Worm (Caenorhabditis elegans): ENCODE data around the gene lin-56.

lin-56 gene

DNA sequence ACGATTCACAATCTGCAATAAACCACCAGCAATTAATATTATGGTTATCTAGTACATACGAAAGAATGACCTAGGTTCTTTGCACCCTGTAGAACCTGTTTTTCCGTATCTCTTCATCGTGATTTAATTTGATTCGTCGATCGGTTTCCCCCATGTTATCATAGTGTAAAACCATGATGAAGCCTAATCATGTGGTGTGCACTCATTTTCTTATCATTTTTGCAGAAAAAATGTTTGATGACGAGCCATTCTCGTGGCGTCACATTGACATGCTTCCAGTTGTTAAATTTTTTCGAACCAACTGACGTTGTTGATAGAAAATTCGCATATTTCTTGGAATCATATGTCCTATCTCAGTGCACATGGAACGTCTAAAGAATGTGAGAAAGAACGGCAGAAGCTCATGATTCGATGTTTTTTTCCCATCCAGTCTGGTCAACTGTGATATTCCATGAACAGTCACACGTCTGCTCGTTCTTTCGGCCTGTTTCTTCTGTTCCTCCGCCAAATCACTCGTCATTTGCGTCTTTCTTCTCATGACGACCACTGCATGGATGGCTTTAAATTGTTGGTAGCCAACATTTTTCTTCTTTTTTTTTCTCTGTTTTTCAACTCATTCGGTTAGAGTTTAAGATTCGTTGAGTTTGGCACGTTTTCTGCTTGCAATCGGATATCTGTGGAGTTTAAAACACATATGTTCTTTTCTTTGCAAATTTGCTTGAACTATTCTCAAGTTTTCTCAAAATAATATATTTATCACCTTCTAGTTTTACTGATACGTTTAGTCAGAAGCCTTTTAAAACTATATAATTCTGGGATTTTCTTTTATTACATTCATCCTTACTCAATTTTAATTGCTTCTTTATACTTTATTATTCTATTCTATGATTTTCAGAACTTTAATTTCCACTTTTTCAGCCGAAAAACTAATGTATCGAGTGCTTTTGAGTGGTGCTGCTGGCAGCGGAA, 2.2 kb upstream of the lin-56 start, which contains the start of gene ZK673.2:
Gene ZK673.2, plus strand, starts transcription at position 919 of the 969 bp plus-strand sequence.
- no peak for TF ChIP-seq him-1 (tag; optimal IDR thresholded peaks at IDR 0.05)
- TF ChIP-seq W03F9.2 (tag; optimal IDR thresholded peaks at IDR 0.05) = no peak
- no peak for TF ChIP-seq dao-5 (tag; optimal IDR thresholded peaks at IDR 0.05)

- no peak for TF ChIP-seq W03F9.2 (tag; optimal IDR thresholded peaks at IDR 0.05)
- no peak for TF ChIP-seq dao-5 (tag; optimal IDR thresholded peaks at IDR 0.05)
- no peak for TF ChIP-seq him-1 (tag; optimal IDR thresholded peaks at IDR 0.05)
These were observed 528 bp downstream of the lin-56 start for ce11 chrII:10450335-10450734.

ce11 chrII:10452620-10453019, 2.8 kb downstream of the lin-56 start, which contains the start of gene ZK673.4:
ZK673.4 (plus strand) TSS chrII:10452920.
- no peak for TF ChIP-seq W03F9.2 (tag; optimal IDR thresholded peaks at IDR 0.05)
- TF ChIP-seq dao-5 (tag; optimal IDR thresholded peaks at IDR 0.05) = no peak
- TF ChIP-seq him-1 (tag; optimal IDR thresholded peaks at IDR 0.05) = no peak

ce11 chrII:10456979-10457378, 7.2 kb downstream of the lin-56 start, which contains the start of gene ZK673.11:
ZK673.11 (plus strand) TSS chrII:10457279.
- TF ChIP-seq dao-5 (tag; optimal IDR thresholded peaks at IDR 0.05) = no peak
- no peak for TF ChIP-seq him-1 (tag; optimal IDR thresholded peaks at IDR 0.05)
- TF ChIP-seq W03F9.2 (tag; optimal IDR thresholded peaks at IDR 0.05) = no peak

DNA sequence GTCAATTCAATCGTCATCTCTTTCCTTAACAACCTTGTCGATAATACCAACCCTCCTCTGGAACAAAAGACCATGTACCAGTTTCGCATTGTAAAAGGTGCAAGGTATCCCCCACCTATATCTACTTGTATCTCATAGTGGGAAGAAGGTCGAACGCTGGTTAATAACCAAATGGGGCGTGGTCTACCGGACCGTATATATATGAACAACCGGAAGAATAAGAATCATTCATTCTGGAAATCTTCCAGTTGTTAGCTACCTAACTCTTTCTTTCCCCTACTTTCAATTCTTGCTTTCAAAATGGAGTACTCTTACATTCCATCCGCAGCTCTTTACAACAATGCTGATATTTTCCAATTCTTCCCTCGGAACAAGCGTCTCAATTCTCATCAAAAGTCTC, 11.4 kb downstream of the lin-56 start, which contains the start of gene ZK673.5:
Gene ZK673.5, plus strand, starts transcription at position 301 of the 400 bp plus-strand sequence.
- TF ChIP-seq W03F9.2 (tag; optimal IDR thresholded peaks at IDR 0.05) (no peak), him-1 (tag; optimal IDR thresholded peaks at IDR 0.05) (no peak), dao-5 (tag; optimal IDR thresholded peaks at IDR 0.05) (no peak)

ce11 chrII:10464230-10464920, 14.6 kb downstream of the lin-56 start, which contains the start of the genes ZK673.6 and sdz-37:
ZK673.6 (minus strand) TSS chrII:10464330.
sdz-37 (plus strand) TSS chrII:10464870.
- TF ChIP-seq him-1 (tag; optimal IDR thresholded peaks at IDR 0.05) (no peak), W03F9.2 (tag; optimal IDR thresholded peaks at IDR 0.05) (no peak), dao-5 (tag; optimal IDR thresholded peaks at IDR 0.05) (no peak)

DNA sequence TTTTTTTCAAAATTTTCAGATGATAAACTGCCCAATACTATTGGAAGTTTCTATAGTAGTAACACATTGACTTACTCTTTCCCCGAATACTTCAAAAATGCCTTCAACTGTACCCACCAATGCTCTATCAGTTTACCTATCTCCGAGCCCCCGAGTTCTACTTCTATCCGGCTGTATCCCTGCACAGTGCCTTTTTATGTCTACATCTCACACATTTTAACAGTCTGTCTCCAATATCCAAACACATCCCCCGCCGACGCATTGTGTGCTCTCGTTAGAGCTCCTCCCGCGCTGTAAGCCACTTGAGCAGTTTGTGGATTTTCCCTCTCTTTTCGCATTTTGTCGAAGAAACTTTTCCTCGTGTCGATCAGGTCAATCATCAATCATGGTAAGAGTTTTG, 16.7 kb downstream of the lin-56 start, which contains the start of gene tnc-2:
Gene tnc-2, plus strand, starts transcription at position 301 of the 400 bp plus-strand sequence.
- TF ChIP-seq him-1 (tag; optimal IDR thresholded peaks at IDR 0.05) = no peak
- no peak for TF ChIP-seq W03F9.2 (tag; optimal IDR thresholded peaks at IDR 0.05)
- TF ChIP-seq dao-5 (tag; optimal IDR thresholded peaks at IDR 0.05) = no peak

DNA sequence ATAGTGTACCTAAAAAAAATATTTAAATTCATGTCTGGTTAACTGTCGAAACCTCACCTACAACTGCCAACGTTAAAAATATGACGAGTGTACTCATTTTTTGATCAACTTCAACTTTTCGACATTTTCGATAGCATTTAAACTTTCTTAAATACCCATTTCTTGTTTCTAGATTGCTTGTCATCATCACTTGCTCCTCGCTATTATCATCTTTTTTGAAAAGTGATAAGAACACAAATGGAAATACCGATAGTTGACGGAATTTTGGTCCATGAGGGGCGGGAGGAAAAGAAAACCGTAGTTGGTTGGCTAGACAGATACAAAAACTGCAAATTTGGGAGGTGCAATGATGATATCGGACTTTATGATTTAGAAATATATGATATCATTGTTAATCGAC, 20.4 kb downstream of the lin-56 start, which contains the start of gene clec-143:
Gene clec-143, minus strand, starts transcription at position 139 of the 400 bp plus-strand sequence.
- TF ChIP-seq dao-5 (tag; optimal IDR thresholded peaks at IDR 0.05) (no peak), W03F9.2 (tag; optimal IDR thresholded peaks at IDR 0.05) (no peak), him-1 (tag; optimal IDR thresholded peaks at IDR 0.05) (no peak)

- TF ChIP-seq him-1 (tag; optimal IDR thresholded peaks at IDR 0.05) = no peak
- no peak for TF ChIP-seq W03F9.2 (tag; optimal IDR thresholded peaks at IDR 0.05)
- no peak for TF ChIP-seq dao-5 (tag; optimal IDR thresholded peaks at IDR 0.05)
These were observed 21.4 kb downstream of the lin-56 start, which contains the start of gene ZK666.1 for ce11 chrII:10471247-10471646. ZK666.1 (minus strand) TSS chrII:10471347.

ce11 chrII:10471790-10472189, 22.0 kb downstream of the lin-56 start, which contains the start of gene ZK666.2:
ZK666.2 (minus strand) TSS chrII:10471890.
- TF ChIP-seq dao-5 (tag; optimal IDR thresholded peaks at IDR 0.05) = no peak
- TF ChIP-seq W03F9.2 (tag; optimal IDR thresholded peaks at IDR 0.05) = no peak
- no peak for TF ChIP-seq him-1 (tag; optimal IDR thresholded peaks at IDR 0.05)

- TF ChIP-seq dao-5 (tag; optimal IDR thresholded peaks at IDR 0.05) = no peak
- no peak for TF ChIP-seq him-1 (tag; optimal IDR thresholded peaks at IDR 0.05)
- TF ChIP-seq W03F9.2 (tag; optimal IDR thresholded peaks at IDR 0.05) = no peak
These were observed 26.2 kb downstream of the lin-56 start, which contains the start of gene clec-58 for ce11 chrII:10476039-10476438. clec-58 (minus strand) TSS chrII:10476139.

ce11 chrII:10476959-10477358, 27.2 kb downstream of the lin-56 start, which contains the start of gene ZK666.4:
ZK666.4 (plus strand) TSS chrII:10477259.
- no peak for TF ChIP-seq him-1 (tag; optimal IDR thresholded peaks at IDR 0.05)
- no peak for TF ChIP-seq dao-5 (tag; optimal IDR thresholded peaks at IDR 0.05)
- TF ChIP-seq W03F9.2 (tag; optimal IDR thresholded peaks at IDR 0.05) = no peak

ce11 chrII:10479348-10479747, 29.5 kb downstream of the lin-56 start, which contains the start of gene clec-59:
clec-59 (minus strand) TSS chrII:10479448.
- TF ChIP-seq W03F9.2 (tag; optimal IDR thresholded peaks at IDR 0.05) (no peak), him-1 (tag; optimal IDR thresholded peaks at IDR 0.05) (no peak), dao-5 (tag; optimal IDR thresholded peaks at IDR 0.05) (no peak)
